Worm (Caenorhabditis elegans) whole organism, L2 larva: ENCODE results near the gene ssq-1.

ENCODE experiments used
- C34F6.9 ChIP-seq: fragments of 150-350 bp; optimal IDR thresholded peaks from 2 replicates; lab custom pipeline; 2014; ENCODE audit warnings: missing biosample characterization, missing genetic modification characterization
- F13H6.1 ChIP-seq: sonication (generic microtip); optimal IDR thresholded peaks from 2 replicates; lab custom pipeline; 2016; ENCODE audit warnings: missing genetic modification characterization, missing compliant biosample characterization
- R02D3.7 ChIP-seq: fragments of 150-350 bp; optimal IDR thresholded peaks from 2 replicates; lab custom pipeline; 2014; ENCODE audit warnings: missing biosample characterization, missing genetic modification characterization
- Y55F3AM.14 ChIP-seq: fragments of 200-800 bp; sonication (Bioruptor generic); optimal IDR thresholded peaks from 2 replicates; lab custom pipeline; 2018; ENCODE audit warnings: mild to moderate bottlenecking, missing genetic modification characterization, missing compliant biosample characterization
- ZK546.5 ChIP-seq: sonication (generic microtip); optimal IDR thresholded peaks from 2 replicates; lab custom pipeline; 2017; ENCODE audit warnings: missing biosample characterization, missing genetic modification characterization
- alr-1 ChIP-seq: fragments of 150-350 bp; optimal IDR thresholded peaks from 2 replicates; lab custom pipeline; 2014; ENCODE audit warnings: missing biosample characterization, missing genetic modification characterization
- ama-1 ChIP-seq: fragments of 150-350 bp; optimal IDR thresholded peaks from 2 replicates; lab custom pipeline; 2018; ENCODE audit warnings: inconsistent platforms
- blmp-1 ChIP-seq: sonication (generic microtip); optimal IDR thresholded peaks from 2 replicates; lab custom pipeline; 2017; ENCODE audit warnings: missing genetic modification characterization, mild to moderate bottlenecking, missing compliant biosample characterization, antibody characterized with exemption, moderate library complexity; ENCODE audit not compliant: insufficient read depth
- ceh-82 ChIP-seq: fragments of 150-350 bp; optimal IDR thresholded peaks from 2 replicates; lab custom pipeline; 2014; ENCODE audit warnings: missing biosample characterization, missing genetic modification characterization
- crh-2 ChIP-seq: sonication (generic microtip); optimal IDR thresholded peaks from 2 replicates; lab custom pipeline; 2017; ENCODE audit warnings: missing biosample characterization, missing genetic modification characterization
- elt-1 ChIP-seq: fragments of 150-350 bp; optimal IDR thresholded peaks from 2 replicates; lab custom pipeline; 2014; ENCODE audit warnings: missing biosample characterization, missing genetic modification characterization
- elt-3 ChIP-seq: sonication (generic microtip); optimal IDR thresholded peaks from 2 replicates; lab custom pipeline; 2017; ENCODE audit warnings: missing biosample characterization, missing genetic modification characterization
- fos-1 ChIP-seq: fragments of 150-350 bp; optimal IDR thresholded peaks from 2 replicates; lab custom pipeline; 2014; ENCODE audit warnings: missing biosample characterization, missing genetic modification characterization
- gmeb-1 ChIP-seq: fragments of 150-350 bp; optimal IDR thresholded peaks from 2 replicates; lab custom pipeline; 2014; ENCODE audit warnings: missing biosample characterization, missing genetic modification characterization
- lin-11 ChIP-seq: fragments of 150-350 bp; sonication (generic microtip); optimal IDR thresholded peaks from 2 replicates; lab custom pipeline; 2014; ENCODE audit warnings: missing biosample characterization, missing genetic modification characterization, inconsistent platforms, mixed read lengths
- mbf-1 ChIP-seq: sonication (generic microtip); optimal IDR thresholded peaks from 2 replicates; lab custom pipeline; 2017; ENCODE audit warnings: missing biosample characterization, missing genetic modification characterization
- mdl-1 ChIP-seq, 2 experiments: fragments of 150-350 bp in 1 of 2; sonication (generic microtip) in 1 of 2; optimal IDR thresholded peaks; 2 replicates each; lab custom pipeline; 2017; ENCODE audit warnings: missing biosample characterization in 2 of 2, missing genetic modification characterization in 2 of 2
- nhr-10 ChIP-seq: sonication (generic microtip); optimal IDR thresholded peaks from 2 replicates; lab custom pipeline; 2017; ENCODE audit warnings: missing biosample characterization, missing genetic modification characterization
- nhr-11 ChIP-seq: fragments of 150-350 bp; optimal IDR thresholded peaks from 2 replicates; lab custom pipeline; 2014; ENCODE audit warnings: missing biosample characterization, missing genetic modification characterization
- nhr-12 ChIP-seq: fragments of 150-350 bp; optimal IDR thresholded peaks from 2 replicates; lab custom pipeline; 2014; ENCODE audit warnings: missing biosample characterization, missing genetic modification characterization
- nhr-129 ChIP-seq: fragments of 150-350 bp; optimal IDR thresholded peaks from 2 replicates; lab custom pipeline; 2014; ENCODE audit warnings: missing biosample characterization, missing genetic modification characterization
- nhr-21 ChIP-seq: fragments of 150-350 bp; optimal IDR thresholded peaks from 2 replicates; lab custom pipeline; 2014; ENCODE audit warnings: missing biosample characterization, missing genetic modification characterization
- nhr-6 ChIP-seq: fragments of 150-350 bp; optimal IDR thresholded peaks from 2 replicates; lab custom pipeline; 2014; ENCODE audit warnings: missing biosample characterization, missing genetic modification characterization
- peb-1 ChIP-seq: fragments of 150-350 bp; optimal IDR thresholded peaks from 2 replicates; lab custom pipeline; 2014; ENCODE audit warnings: missing biosample characterization, missing genetic modification characterization
- sem-4 ChIP-seq: fragments of 150-350 bp; optimal IDR thresholded peaks from 2 replicates; lab custom pipeline; 2014; ENCODE audit warnings: missing biosample characterization, missing genetic modification reagents, missing genetic modification characterization
- sma-3 ChIP-seq: sonication (generic microtip); optimal IDR thresholded peaks from 2 replicates; lab custom pipeline; 2016; ENCODE audit warnings: missing genetic modification reagents, missing genetic modification characterization, missing compliant biosample characterization
- sma-9 ChIP-seq, 2 experiments: fragments of 150-350 bp in 1 of 2; sonication (generic microtip) in 1 of 2; optimal IDR thresholded peaks; 2 replicates each; lab custom pipeline; 2014 to 2016; ENCODE audit warnings: missing genetic modification characterization in 2 of 2, mild to moderate bottlenecking in 1 of 2, missing biosample characterization in 1 of 2, missing compliant biosample characterization in 1 of 2, missing genetic modification reagents in 1 of 2, moderate library complexity in 1 of 2
- snpc-4 ChIP-seq: fragments of 150-350 bp; optimal IDR thresholded peaks from 2 replicates; lab custom pipeline; 2014; ENCODE audit warnings: missing biosample characterization, missing genetic modification characterization
- unc-39 ChIP-seq: fragments of 150-350 bp; optimal IDR thresholded peaks from 2 replicates; lab custom pipeline; 2014; ENCODE audit warnings: missing biosample characterization, missing genetic modification characterization
- unc-55 ChIP-seq: fragments of 150-350 bp; sonication (generic microtip); optimal IDR thresholded peaks from 3 replicates; lab custom pipeline; 2014; ENCODE audit warnings: missing biosample characterization, missing genetic modification reagents, missing genetic modification characterization
- zag-1 ChIP-seq: fragments of 150-350 bp; optimal IDR thresholded peaks from 2 replicates; lab custom pipeline; 2014; ENCODE audit warnings: missing biosample characterization, missing genetic modification characterization
- ztf-4 ChIP-seq: fragments of 150-350 bp; optimal IDR thresholded peaks from 2 replicates; lab custom pipeline; 2014; ENCODE audit warnings: missing biosample characterization, missing genetic modification characterization

The ssq-1 gene

ce11 chrIV:9803544-9803943, 48.8 kb upstream of the ssq-1 start (continued):
- TF ChIP-seq unc-39 (no peak), Y55F3AM.14 (GFP tag; lab: Kevin White, UChicago) (no peak), nhr-11 (tag; lab: Kevin White, UChicago) (no peak), fos-1 (tag; lab: Kevin White, UChicago) (peak; percentile 85), lin-11 (no peak)

DNA sequence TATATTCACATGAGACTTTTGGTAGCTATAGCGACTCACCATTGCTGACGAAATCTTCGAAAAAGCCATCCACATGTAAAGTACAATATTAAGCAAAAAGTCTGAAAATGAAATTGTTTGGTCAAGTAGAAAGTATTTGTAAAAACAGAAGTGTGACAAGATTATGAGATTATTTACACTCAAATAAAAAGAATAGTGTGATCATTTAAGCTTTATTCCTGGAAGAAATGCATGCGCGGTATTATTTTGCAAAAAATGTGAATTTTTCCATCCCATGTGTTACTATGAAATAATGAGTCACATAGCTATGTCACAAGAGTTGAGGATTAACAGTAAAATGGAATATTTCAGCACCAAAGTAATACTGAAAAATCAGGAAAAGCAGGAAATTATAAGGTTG, 41.7 kb upstream of the ssq-1 start, which contains the start of gene dct-15:
TSS of gene dct-15 (minus strand) at position 101 of the 400 bp plus-strand sequence.
- TF ChIP-seq nhr-6 (tag; lab: Kevin White, UChicago) (no peak), nhr-21 (tag; lab: Kevin White, UChicago) (no peak), zag-1 (tag; lab: Kevin White, UChicago) (no peak)

- TF ChIP-seq mdl-1 (tag; optimal IDR thresholded peaks at IDR 0.05; lab: Kevin White, UChicago) (no peak), blmp-1 (tag; lab: Kevin White, UChicago) (no peak), elt-1 (tag; lab: Kevin White, UChicago) (no peak), ceh-82 (tag; lab: Kevin White, UChicago) (no peak), nhr-10 (no peak), elt-3 (tag; lab: Kevin White, UChicago) (no peak), ZK546.5 (tag; lab: Kevin White, UChicago) (no peak), alr-1 (tag; lab: Kevin White, UChicago) (no peak)
These were observed 40.9 kb upstream of the ssq-1 start for ce11 chrIV:9811487-9811886.

DNA sequence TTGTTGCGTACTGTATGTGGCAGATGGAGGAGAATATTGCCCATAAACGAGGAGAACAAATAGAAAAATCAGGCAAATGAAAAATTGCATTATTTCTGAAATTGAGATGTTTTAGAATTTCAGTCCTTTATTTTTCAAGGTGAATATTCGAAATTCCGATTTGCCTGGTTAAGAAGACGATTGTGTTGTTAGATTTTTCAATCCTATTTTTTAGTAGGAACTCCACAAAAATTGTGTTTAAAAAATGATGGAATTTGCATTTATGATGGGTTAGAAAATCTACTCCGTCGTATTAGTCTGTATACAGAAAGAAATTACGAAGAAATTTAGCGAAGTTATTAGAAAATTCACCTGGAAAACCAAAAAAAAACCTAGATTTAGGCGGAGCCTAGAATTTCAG, 36.9 kb upstream of the ssq-1 start, which contains the start of gene egl-20:
TSS of gene egl-20 (minus strand) at position 101 of the 400 bp plus-strand sequence.
- TF ChIP-seq nhr-11 (tag; lab: Kevin White, UChicago) (no peak), mdl-1 (tag; optimal IDR thresholded peaks at IDR 0.05; lab: Kevin White, UChicago) (no peak), blmp-1 (tag; lab: Kevin White, UChicago) (no peak), ama-1 (lab: Kevin White, UChicago) (no peak), unc-39 (no peak), nhr-21 (tag; lab: Kevin White, UChicago) (no peak), peb-1 (tag; lab: Kevin White, UChicago) (no peak), lin-11 (no peak), ztf-4 (tag; lab: Kevin White, UChicago) (no peak), nhr-129 (tag; lab: Kevin White, UChicago) (no peak), unc-55 (GFP tag; lab: Kevin White, UChicago) (no peak), R02D3.7 (no peak), C34F6.9 (tag; lab: Kevin White, UChicago) (no peak), sem-4 (tag; lab: Kevin White, UChicago) (no peak), ZK546.5 (tag; lab: Kevin White, UChicago) (no peak), snpc-4 (tag; lab: Kevin White, UChicago) (no peak), F13H6.1 (no peak)

DNA sequence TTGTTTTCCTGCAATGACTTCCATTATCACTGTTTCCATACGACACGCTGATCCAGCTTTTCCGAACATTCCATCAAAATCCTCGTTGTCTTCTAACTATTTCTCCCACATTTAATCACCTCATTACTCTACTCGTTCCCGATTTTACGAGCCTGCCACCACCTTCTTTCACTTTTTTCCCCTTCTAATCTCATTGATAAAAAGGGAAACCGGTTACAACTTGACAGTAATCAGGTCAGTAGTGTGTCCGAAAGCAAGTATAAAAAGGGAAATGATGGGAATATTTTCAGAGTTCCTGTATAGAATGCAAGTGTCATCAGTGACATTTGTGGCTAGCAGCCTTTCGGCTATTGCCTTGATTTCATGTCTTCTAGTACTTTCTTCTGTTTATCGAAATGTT, 30.7 kb upstream of the ssq-1 start, which contains the start of gene col-123:
TSS of gene col-123 (plus strand) at position 301 of the 400 bp plus-strand sequence.
- TF ChIP-seq sma-9 (GFP tag; optimal IDR thresholded peaks at IDR 0.05; lab: Kevin White, UChicago), result no peak
- no peak for TF ChIP-seq sma-9 (tag; optimal IDR thresholded peaks at IDR 0.05; lab: Kevin White, UChicago)

ce11 chrIV:9822585-9822984, 29.8 kb upstream of the ssq-1 start:
- TF ChIP-seq F13H6.1 (no peak), gmeb-1 (tag; lab: Kevin White, UChicago) (no peak), elt-3 (tag; lab: Kevin White, UChicago) (no peak), mdl-1 (tag; optimal IDR thresholded peaks at IDR 0.05; lab: Kevin White, UChicago) (no peak), sma-3 (GFP tag; lab: Kevin White, UChicago) (no peak), alr-1 (tag; lab: Kevin White, UChicago) (no peak), nhr-10 (no peak), mbf-1 (tag; lab: Kevin White, UChicago) (no peak), nhr-6 (tag; lab: Kevin White, UChicago) (no peak), nhr-21 (tag; lab: Kevin White, UChicago) (no peak), crh-2 (no peak), nhr-12 (no peak)
